Worm (Caenorhabditis elegans) whole organism, L1 larva: ENCODE results near the gene fozi-1.

Source experiments
- ceh-88 ChIP-seq: fragments of 200-800 bp; sonication (Bioruptor generic); IDR thresholded peaks from 2 replicates; pipeline ENCODE4 v1.3.6; 2022; ENCODE audit warnings: missing genetic modification characterization, missing compliant biosample characterization
- unc-130 ChIP-seq: fragments of 150-350 bp; optimal IDR thresholded peaks from 2 replicates; lab custom pipeline; 2017; ENCODE audit warnings: missing biosample characterization, missing genetic modification characterization, inconsistent platforms

- TF ChIP-seq unc-130 (tag; lab: Kevin White, UChicago) (no peak), ceh-88 (GFP tag; lab: Robert Waterston, UW) (no peak)
These were observed 25.8 kb upstream of the fozi-1 start for ce11 chrIII:9255801-9256200.
